Worm (Caenorhabditis elegans): ENCODE data around the gene nhr-196.

Gene nhr-196

DNA sequence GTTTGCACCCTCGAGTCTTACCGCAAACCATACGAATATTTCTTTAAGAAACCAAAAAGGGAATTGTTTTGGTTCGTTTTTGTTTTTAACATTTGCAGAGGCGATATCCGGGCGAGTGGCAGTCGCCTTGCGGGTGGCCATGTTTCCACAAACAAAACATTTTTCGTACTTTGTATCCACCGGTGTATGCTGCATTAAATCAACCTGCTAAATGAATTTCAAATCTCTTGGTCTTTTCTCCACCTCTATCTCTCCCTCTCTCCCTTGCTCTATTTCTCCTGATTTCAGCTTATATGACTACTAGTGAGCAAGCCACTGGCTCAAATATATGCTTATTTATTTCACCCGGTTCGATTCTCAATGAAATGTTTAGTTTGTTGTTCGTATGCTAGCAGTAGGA, 8.3 kb upstream of the nhr-196 start, which contains the start of gene nhr-52:
Gene nhr-52 (plus strand): TSS at position 301 of the 400 bp plus-strand sequence.
- no peak for TF ChIP-seq pag-3 (tag; optimal IDR thresholded peaks at IDR 0.05; ENCODE audit: borderline replicate concordance, insufficient read depth)
- TF ChIP-seq fkh-4 (tag; optimal IDR thresholded peaks at IDR 0.05; ENCODE audit: borderline replicate concordance): no peak
- TF ChIP-seq fos-1 (tag; optimal IDR thresholded peaks at IDR 0.05): no peak
- no peak for TF ChIP-seq egl-13 (tag; optimal IDR thresholded peaks at IDR 0.05)
- TF ChIP-seq fkh-10 (GFP tag; optimal IDR thresholded peaks at IDR 0.05): no peak
- TF ChIP-seq nhr-19 (GFP tag; conservative IDR thresholded peaks at IDR 0.05): no peak
- no peak for TF ChIP-seq lin-14 (GFP tag; optimal IDR thresholded peaks at IDR 0.05)
- no peak for TF ChIP-seq fkh-8 (tag; optimal IDR thresholded peaks at IDR 0.05)
- no peak for TF ChIP-seq snu-23 (GFP tag; optimal IDR thresholded peaks at IDR 0.05)
- no peak for TF ChIP-seq hlh-4 (tag; optimal IDR thresholded peaks at IDR 0.05)
- no peak for TF ChIP-seq aly-2 (tag; optimal IDR thresholded peaks at IDR 0.05)
- no peak for TF ChIP-seq nhr-28 (tag; optimal IDR thresholded peaks at IDR 0.05)
- no peak for TF ChIP-seq sup-37 (GFP tag; optimal IDR thresholded peaks at IDR 0.05)

DNA sequence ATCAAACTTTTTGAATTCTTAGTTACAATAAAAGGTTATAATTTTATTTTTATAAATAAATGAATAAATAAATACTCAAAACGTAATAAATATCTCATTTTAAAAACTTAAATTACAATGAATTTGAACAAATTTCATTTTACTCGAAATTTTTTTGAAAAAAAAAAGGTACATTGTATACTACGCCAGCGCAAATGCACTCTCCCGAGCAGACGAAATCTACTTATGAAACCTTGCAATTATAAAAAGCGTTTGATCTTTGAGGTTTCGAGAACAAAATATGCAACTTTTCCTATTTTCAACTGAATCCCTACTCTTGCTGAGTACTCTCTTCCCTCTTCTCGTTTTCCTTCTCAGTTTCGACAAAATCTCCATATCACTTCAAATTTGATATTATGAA, 2.1 kb downstream of the nhr-196 start, which contains the start of gene nhr-197:
Gene nhr-197 (plus strand): TSS at position 301 of the 400 bp plus-strand sequence.
- TF ChIP-seq blmp-1 (tag; optimal IDR thresholded peaks at IDR 0.05) (no peak), lin-13 (GFP tag; optimal IDR thresholded peaks at IDR 0.05) (no peak), grh-1 (GFP tag; IDR thresholded peaks at IDR 0.05) (no peak), nhr-77 (tag; optimal IDR thresholded peaks at IDR 0.05) (no peak), egl-27 (tag; optimal IDR thresholded peaks at IDR 0.05) (no peak), F16B12.6 (tag; optimal IDR thresholded peaks at IDR 0.05) (no peak), snpc-4 (tag; optimal IDR thresholded peaks at IDR 0.05) (no peak)

DNA sequence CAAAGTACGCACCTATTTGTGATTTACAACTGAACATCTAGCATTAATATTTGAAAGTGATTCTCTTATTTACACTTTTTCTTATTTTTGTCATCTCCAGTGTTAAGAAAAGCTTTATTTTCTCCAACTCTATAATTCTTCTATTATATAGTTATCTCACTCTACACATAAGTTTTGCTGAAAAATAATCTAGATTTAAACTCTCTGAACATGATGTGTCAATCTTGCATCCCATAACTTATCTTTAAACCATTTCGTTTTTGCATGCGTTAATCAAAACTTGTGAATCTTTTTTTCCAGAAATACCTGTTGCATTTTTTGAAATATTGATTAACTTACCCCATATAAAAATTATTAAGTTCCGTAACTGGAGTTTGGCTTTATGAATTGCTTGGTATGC, 4.4 kb downstream of the nhr-196 start, which contains the start of gene nhr-268:
Gene nhr-268 (plus strand): TSS at position 301 of the 400 bp plus-strand sequence.
- TF ChIP-seq efl-1 (optimal IDR thresholded peaks at IDR 0.05) (no peak), efl-1 (GFP tag; optimal IDR thresholded peaks at IDR 0.05 in 1 of 2) (no peak)

DNA sequence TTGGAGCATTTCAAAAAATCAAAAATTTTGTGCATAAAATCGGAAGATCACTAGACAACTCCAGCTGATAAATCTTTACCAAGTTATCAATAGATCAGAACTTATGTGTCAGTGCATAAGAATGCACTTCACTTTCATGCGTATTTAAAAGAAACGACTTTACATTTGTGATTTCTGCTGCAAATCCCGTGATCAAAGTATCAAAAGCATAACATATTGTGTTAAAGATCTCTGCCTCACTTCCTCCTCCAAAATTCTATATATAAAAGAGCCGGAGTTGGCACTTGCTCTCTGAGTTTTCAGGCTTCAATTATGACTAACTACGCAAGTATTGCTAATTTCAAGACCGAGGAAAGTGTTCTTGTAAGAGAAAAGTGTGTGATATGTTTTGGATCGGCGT, 8.2 kb downstream of the nhr-196 start, which contains the start of gene nhr-198:
Gene nhr-198 (plus strand): TSS at position 313 of the 400 bp plus-strand sequence.
- TF ChIP-seq dsc-1 (tag; optimal IDR thresholded peaks at IDR 0.05) (peak; percentile 55), egl-27 (tag; optimal IDR thresholded peaks at IDR 0.05) (no peak), mdl-1 (tag; optimal IDR thresholded peaks at IDR 0.05) (no peak), sox-4 (tag; optimal IDR thresholded peaks at IDR 0.05) (peak; percentile 28), nhr-47 (tag; optimal IDR thresholded peaks at IDR 0.05) (no peak), nhr-84 (tag; optimal IDR thresholded peaks at IDR 0.05) (no peak), ceh-63 (GFP tag; optimal IDR thresholded peaks at IDR 0.05) (no peak), isw-1 (GFP tag; IDR thresholded peaks at IDR 0.05) (no peak), fkh-8 (tag; optimal IDR thresholded peaks at IDR 0.05) (peak; percentile 79), nhr-76 (tag; optimal IDR thresholded peaks at IDR 0.05) (no peak), sptf-1 (tag; optimal IDR thresholded peaks at IDR 0.05) (no peak), ces-1 (GFP tag; optimal IDR thresholded peaks at IDR 0.05) (no peak), lin-13 (GFP tag; optimal IDR thresholded peaks at IDR 0.05) (no peak), efl-3 (GFP tag; optimal IDR thresholded peaks at IDR 0.05) (no peak), nhr-12 (tag; optimal IDR thresholded peaks at IDR 0.05) (no peak), nhr-85 (tag) (no peak), lin-15B (tag; optimal IDR thresholded peaks at IDR 0.05) (no peak), snu-23 (GFP tag; optimal IDR thresholded peaks at IDR 0.05) (no peak), nhr-19 (GFP tag; conservative IDR thresholded peaks at IDR 0.05) (no peak), fos-1 (tag; optimal IDR thresholded peaks at IDR 0.05) (no peak), snpc-4 (tag; optimal IDR thresholded peaks at IDR 0.05) (no peak), aly-2 (tag; optimal IDR thresholded peaks at IDR 0.05) (no peak), nhr-71 (tag; optimal IDR thresholded peaks at IDR 0.05) (peak; percentile 29), lin-14 (GFP tag; optimal IDR thresholded peaks at IDR 0.05) (no peak), zag-1 (tag; optimal IDR thresholded peaks at IDR 0.05) (no peak), F16B12.6 (tag; optimal IDR thresholded peaks at IDR 0.05) (no peak), rnt-1 (tag; optimal IDR thresholded peaks at IDR 0.05) (no peak), nhr-90 (tag; optimal IDR thresholded peaks at IDR 0.05; ENCODE audit: poor library complexity) (no peak), unc-62 (GFP tag; optimal IDR thresholded peaks at IDR 0.05) (no peak), nhr-237 (tag; optimal IDR thresholded peaks at IDR 0.05) (no peak), unc-30 (tag; optimal IDR thresholded peaks at IDR 0.05) (no peak), xbp-1 (tag; optimal IDR thresholded peaks at IDR 0.05) (no peak), nhr-20 (tag; optimal IDR thresholded peaks at IDR 0.05) (no peak), C16A3.4 (tag; optimal IDR thresholded peaks at IDR 0.05) (no peak), irx-1 (tag; optimal IDR thresholded peaks at IDR 0.05) (no peak)
